Worm (Caenorhabditis elegans): ENCODE measurements around the gene ssq-1.

- TF ChIP-seq ahr-1 (tag; optimal IDR thresholded peaks at IDR 0.05), result no peak
- TF ChIP-seq T23F11.4 (GFP tag; optimal IDR thresholded peaks at IDR 0.05), result no peak
- TF ChIP-seq madf-2 (tag; optimal IDR thresholded peaks at IDR 0.05), result no peak
- TF ChIP-seq pax-1 (tag; optimal IDR thresholded peaks at IDR 0.05), result no peak
- TF ChIP-seq ceh-22 (tag; optimal IDR thresholded peaks at IDR 0.05), result no peak
- TF ChIP-seq hlh-15 (tag; optimal IDR thresholded peaks at IDR 0.05), result no peak
- no peak for TF ChIP-seq pha-2 (tag; optimal IDR thresholded peaks at IDR 0.05)
- TF ChIP-seq ceh-30 (tag; optimal IDR thresholded peaks at IDR 0.05), result no peak
- TF ChIP-seq lin-11 (tag; optimal IDR thresholded peaks at IDR 0.05), result no peak
- no peak for TF ChIP-seq unc-3 (GFP tag; conservative IDR thresholded peaks at IDR 0.05)
- TF ChIP-seq unc-3 (tag; optimal IDR thresholded peaks at IDR 0.05), result no peak
- no peak for TF ChIP-seq elt-2 (tag; optimal IDR thresholded peaks at IDR 0.05)
- TF ChIP-seq ttx-3 (tag; optimal IDR thresholded peaks at IDR 0.05), result no peak
- no peak for TF ChIP-seq K02D7.2 (tag; optimal IDR thresholded peaks at IDR 0.05)
Measured at ce11 chrIV:9825196-9825744, 27.1 kb upstream of the ssq-1 start, which contains the start of gene mtr-4.
